Fruit fly (Drosophila melanogaster): ENCODE results near the gene CG32563.

Gene CG32563

DNA sequence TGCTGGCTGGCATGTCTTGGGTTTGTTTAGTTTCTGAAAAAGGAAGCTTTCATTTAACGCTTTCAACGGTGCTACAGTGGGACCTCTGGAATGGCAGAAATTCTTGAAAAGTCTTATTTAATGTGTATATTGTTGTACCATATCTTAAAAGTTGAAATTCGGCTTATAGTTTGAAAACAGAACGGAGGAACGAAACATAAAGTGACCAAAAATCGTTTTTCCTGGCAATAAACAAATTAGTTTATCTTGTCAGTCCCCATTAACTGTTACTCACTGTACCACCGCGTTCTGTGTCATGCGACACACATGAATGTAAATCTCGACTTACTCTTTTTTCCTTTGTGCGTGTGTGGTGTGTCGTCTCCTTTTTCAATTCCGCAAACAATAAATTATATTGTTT, 36.1 kb upstream of the CG32563 start:
- TF ChIP-seq CG9705 (GFP tag; optimal IDR thresholded peaks at IDR 0.05) (no peak), ey (GFP tag; optimal IDR thresholded peaks at IDR 0.05) (peak; percentile 55), HLH106 (tag; optimal IDR thresholded peaks at IDR 0.05) (peak; percentile 54), Myc (optimal IDR thresholded peaks at IDR 0.05) (no peak), usp (GFP tag; optimal IDR thresholded peaks at IDR 0.05) (no peak), Sp1 (GFP tag; optimal IDR thresholded peaks at IDR 0.05) (no peak), dsf (GFP tag; optimal IDR thresholded peaks at IDR 0.05; ENCODE audit: borderline replicate concordance) (no peak), Abd-B (GFP tag; optimal IDR thresholded peaks at IDR 0.05) (no peak), foxo (GFP tag; optimal IDR thresholded peaks at IDR 0.05) (peak in 1 of 2 experiments; percentile 62), tai (GFP tag; optimal IDR thresholded peaks at IDR 0.05) (no peak), Hr78 (GFP tag; optimal IDR thresholded peaks at IDR 0.05) (no peak), h (GFP tag; optimal IDR thresholded peaks at IDR 0.05) (peak; percentile 47), rgr (GFP tag; optimal IDR thresholded peaks at IDR 0.05) (peak; percentile 36), br (GFP tag; optimal IDR thresholded peaks at IDR 0.05) (peak; percentile 46), lola (GFP tag; optimal IDR thresholded peaks at IDR 0.05) (no peak), Hr83 (GFP tag; optimal IDR thresholded peaks at IDR 0.05; ENCODE audit: poor library complexity, severe bottlenecking) (no peak), dl (GFP tag; optimal IDR thresholded peaks at IDR 0.05; ENCODE audit: insufficient read depth in 1 of 2, partially characterized antibody in 2 of 2) (no peak), jim (GFP tag; optimal IDR thresholded peaks at IDR 0.05) (no peak), Mio (GFP tag; optimal IDR thresholded peaks at IDR 0.05) (no peak), OdsH (GFP tag; optimal IDR thresholded peaks at IDR 0.05) (peak; percentile 6), Dfd (GFP tag; optimal IDR thresholded peaks at IDR 0.05) (no peak), Jra (GFP tag; optimal IDR thresholded peaks at IDR 0.05) (no peak), dmrt93B (GFP tag; optimal IDR thresholded peaks at IDR 0.05) (peak; percentile 18), pan (optimal IDR thresholded peaks at IDR 0.05) (no peak), N (GFP tag; optimal IDR thresholded peaks at IDR 0.05) (no peak), CrebA (GFP tag; optimal IDR thresholded peaks at IDR 0.05; ENCODE audit: borderline replicate concordance) (no peak), sage (GFP tag; optimal IDR thresholded peaks at IDR 0.05) (no peak), Dif (GFP tag; optimal IDR thresholded peaks at IDR 0.05; ENCODE audit: partially characterized antibody) (no peak), woc (GFP tag; optimal IDR thresholded peaks at IDR 0.05) (peak; percentile 52), GATAd (GFP tag; optimal IDR thresholded peaks at IDR 0.05) (no peak), Hnf4 (GFP tag; optimal IDR thresholded peaks at IDR 0.05) (peak; percentile 50), fru (GFP tag; optimal IDR thresholded peaks at IDR 0.05) (peak; percentile 40), Vsx2 (GFP tag; optimal IDR thresholded peaks at IDR 0.05; ENCODE audit: partially characterized antibody) (no peak)

DNA sequence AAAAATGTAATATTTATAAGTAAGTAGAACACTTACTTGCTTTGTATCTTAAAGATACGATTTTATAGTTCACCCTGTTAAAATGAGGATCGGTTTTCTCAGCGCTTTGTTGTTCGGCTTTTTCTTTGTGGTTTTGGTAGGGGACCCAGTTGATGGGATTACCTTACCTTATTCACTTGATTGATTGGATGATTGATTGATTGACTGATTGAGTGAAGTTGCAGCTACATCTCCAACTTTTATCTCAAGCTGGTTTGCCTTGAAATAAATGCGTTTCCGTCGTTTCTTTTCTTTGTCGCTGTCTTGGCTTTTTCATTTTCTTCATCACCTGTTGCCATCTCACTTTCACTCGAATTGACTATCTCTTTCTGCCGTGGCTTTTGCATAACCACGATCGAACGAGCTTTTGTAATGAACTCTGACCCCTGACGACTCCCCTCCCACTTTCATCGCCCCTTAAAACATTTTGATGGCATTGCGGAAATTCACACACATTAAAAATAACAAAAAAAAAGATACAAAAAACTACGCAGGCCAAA, 35.4 kb upstream of the CG32563 start:
- TF ChIP-seq sage (GFP tag; optimal IDR thresholded peaks at IDR 0.05): no peak
- TF ChIP-seq br (GFP tag; optimal IDR thresholded peaks at IDR 0.05): no peak
- no peak for TF ChIP-seq Hr83 (GFP tag; optimal IDR thresholded peaks at IDR 0.05; ENCODE audit: poor library complexity, severe bottlenecking)
- TF ChIP-seq Hr78 (GFP tag; optimal IDR thresholded peaks at IDR 0.05): no peak
- no peak for TF ChIP-seq Dif (GFP tag; optimal IDR thresholded peaks at IDR 0.05; ENCODE audit: partially characterized antibody)
- no peak for TF ChIP-seq Myc (optimal IDR thresholded peaks at IDR 0.05)
- no peak for TF ChIP-seq rgr (GFP tag; optimal IDR thresholded peaks at IDR 0.05)
- TF ChIP-seq pan (optimal IDR thresholded peaks at IDR 0.05): no peak
- TF ChIP-seq Mio (GFP tag; optimal IDR thresholded peaks at IDR 0.05): no peak
- TF ChIP-seq tai (GFP tag; optimal IDR thresholded peaks at IDR 0.05): no peak
- no peak for TF ChIP-seq Rel (GFP tag; optimal IDR thresholded peaks at IDR 0.05)
- TF ChIP-seq Rel (tag; optimal IDR thresholded peaks at IDR 0.05): no peak
- no peak for TF ChIP-seq OdsH (GFP tag; optimal IDR thresholded peaks at IDR 0.05)
- no peak for TF ChIP-seq HLH106 (tag; optimal IDR thresholded peaks at IDR 0.05)
- no peak for TF ChIP-seq Hnf4 (GFP tag; optimal IDR thresholded peaks at IDR 0.05)
- TF ChIP-seq usp (GFP tag; optimal IDR thresholded peaks at IDR 0.05): no peak
- no peak for TF ChIP-seq sv (GFP tag; optimal IDR thresholded peaks at IDR 0.05)
- TF ChIP-seq CG9705 (GFP tag; optimal IDR thresholded peaks at IDR 0.05): no peak
- no peak for TF ChIP-seq psq (GFP tag; optimal IDR thresholded peaks at IDR 0.05)
- no peak for TF ChIP-seq fru (GFP tag; optimal IDR thresholded peaks at IDR 0.05)
- no peak for TF ChIP-seq jim (GFP tag; optimal IDR thresholded peaks at IDR 0.05)

DNA sequence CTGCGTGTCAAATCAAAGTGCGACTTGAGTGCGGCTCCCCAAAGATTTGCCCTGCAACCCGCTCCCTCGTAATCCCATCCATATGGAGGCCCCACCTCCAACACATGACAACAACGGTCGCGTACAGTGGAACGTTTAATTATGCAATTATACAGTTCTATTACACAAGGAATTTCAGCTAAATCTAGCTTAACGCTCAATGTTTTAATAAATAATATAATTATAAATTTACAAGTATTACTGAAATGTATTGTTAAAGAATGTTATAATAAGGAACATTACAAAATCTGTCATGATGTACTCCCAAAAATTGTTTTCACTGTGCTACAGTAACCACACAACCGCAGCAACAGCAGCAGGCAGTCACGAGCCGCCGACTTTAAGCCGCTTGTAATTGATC, 34.1 kb upstream of the CG32563 start:
- TF ChIP-seq Jra (GFP tag; optimal IDR thresholded peaks at IDR 0.05) (no peak), dmrt93B (GFP tag; optimal IDR thresholded peaks at IDR 0.05) (no peak), HLH106 (tag; optimal IDR thresholded peaks at IDR 0.05) (peak; percentile 8), ey (GFP tag; optimal IDR thresholded peaks at IDR 0.05) (no peak)

Data from whole organism, wandering third instar larva.